Worm (Caenorhabditis elegans) whole organism, L1 larva: ENCODE measurements around the gene mex-6.

ENCODE experiments used
- mdl-1 ChIP-seq, 2 experiments: fragments of 150-350 bp; optimal IDR thresholded peaks; 2 replicates each; lab custom pipeline; 2014 to 2017; ENCODE audit warnings: missing biosample characterization in 2 of 2, missing genetic modification characterization in 2 of 2, inconsistent platforms in 1 of 2
- zag-1 ChIP-seq: fragments of 150-350 bp; optimal IDR thresholded peaks from 2 replicates; lab custom pipeline; 2014; ENCODE audit warnings: missing biosample characterization, missing genetic modification characterization
- ztf-11 ChIP-seq, 2 experiments: sonication (generic microtip); optimal IDR thresholded peaks; 2 replicates each; lab custom pipeline; 2016 to 2017; ENCODE audit warnings: missing genetic modification characterization in 2 of 2, missing biosample characterization in 1 of 2, missing compliant biosample characterization in 1 of 2

DNA sequence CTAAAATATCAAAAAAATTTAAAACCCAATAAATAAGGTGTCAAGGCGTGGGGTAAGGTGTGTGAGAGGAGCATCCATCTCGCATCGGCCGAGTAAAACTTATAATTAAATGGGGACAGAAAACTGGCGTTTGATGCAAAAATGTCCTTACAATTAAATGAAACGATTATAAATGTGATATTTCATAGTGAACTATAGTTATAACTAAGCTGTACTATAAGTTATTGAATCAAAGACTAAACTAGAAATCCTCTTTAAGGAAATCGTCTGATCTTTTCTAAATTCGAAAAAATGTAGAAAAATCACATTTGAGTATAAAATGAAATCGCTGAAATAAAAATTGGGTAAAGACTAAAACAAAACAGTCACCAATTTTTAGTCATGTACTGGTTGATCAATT is 26.7 kb downstream of the mex-6 start, which contains the start of gene sra-6:
- TF ChIP-seq mdl-1 (tag; optimal IDR thresholded peaks at IDR 0.05; lab: Kevin White, UChicago) (no peak), zag-1 (tag; lab: Kevin White, UChicago) (no peak), ztf-11 (tag; optimal IDR thresholded peaks at IDR 0.05; lab: Kevin White, UChicago) (no peak)
